Fruit fly (Drosophila melanogaster): ENCODE results near the gene SmydA-4.

DNA sequence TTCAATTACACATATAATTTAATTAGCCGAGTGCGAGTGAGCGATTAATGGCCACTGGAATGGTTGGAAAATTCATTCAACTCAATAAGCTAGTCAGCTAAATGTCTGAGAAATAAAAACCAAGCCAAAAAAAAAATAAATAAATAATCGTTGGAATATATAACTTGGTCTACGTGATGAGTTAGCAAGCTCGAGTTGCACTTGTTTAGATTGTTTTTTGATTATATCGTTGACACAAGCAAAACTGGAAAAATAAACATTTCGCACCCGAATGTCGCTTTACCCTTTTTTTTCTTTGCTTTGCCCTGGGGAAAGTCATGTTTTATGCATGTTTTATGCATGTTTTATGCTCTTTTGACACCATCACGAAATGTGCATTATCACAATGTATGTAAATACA is 38.5 kb downstream of the SmydA-4 start:
- no peak for TF ChIP-seq CTCF (optimal IDR thresholded peaks at IDR 0.05)
- no peak for TF ChIP-seq CG8478 (optimal IDR thresholded peaks at IDR 0.05)

Data from S2 (cell line).